Fruit fly (Drosophila melanogaster) whole organism, embryonic: ENCODE data around the gene TwdlP.

Experiments
- Ada2b ChIP-seq: fragments of 200-800 bp; sonication (Bioruptor generic); IDR thresholded peaks from 2 replicates; pipeline ENCODE4 v1.3.6; 2022; ENCODE audit warnings: missing biosample characterization, missing genetic modification characterization
- Adf1 ChIP-seq: fragments of 200-800 bp; sonication (Bioruptor generic); IDR thresholded peaks from 2 replicates; pipeline ENCODE4 v1.3.6; 2022; ENCODE audit warnings: missing biosample characterization, missing genetic modification characterization
- CG11247 ChIP-seq: fragments of 200-800 bp; sonication (Bioruptor generic); IDR thresholded peaks from 2 replicates; pipeline ENCODE4 v1.3.6; 2022; ENCODE audit warnings: missing biosample characterization, missing genetic modification characterization
- CG12659 ChIP-seq: fragments of 200-800 bp; sonication (Bioruptor generic); optimal IDR thresholded peaks from 3 replicates; lab custom pipeline; 2017; ENCODE audit warnings: mild to moderate bottlenecking, missing biosample characterization, missing genetic modification reagents, missing genetic modification characterization
- CG12744 ChIP-seq: fragments of 200-800 bp; sonication (Bioruptor generic); optimal IDR thresholded peaks from 2 replicates; lab custom pipeline; 2016; ENCODE audit warnings: missing biosample characterization, missing genetic modification characterization
- CG13424 ChIP-seq: fragments of 200-800 bp; sonication (Bioruptor generic); optimal IDR thresholded peaks from 2 replicates; lab custom pipeline; 2019; ENCODE audit warnings: missing biosample characterization, mild to moderate bottlenecking, missing genetic modification characterization, moderate library complexity
- CG14014 ChIP-seq: fragments of 200-800 bp; sonication (Bioruptor generic); IDR thresholded peaks from 2 replicates; pipeline ENCODE4 v1.3.6; 2022; ENCODE audit warnings: missing biosample characterization, missing genetic modification characterization
- CG14441 ChIP-seq: fragments of 200-800 bp; sonication (Bioruptor generic); IDR thresholded peaks from 2 replicates; pipeline ENCODE4 v1.3.6; 2022; ENCODE audit warnings: missing biosample characterization, missing genetic modification characterization
- CG17359 ChIP-seq: fragments of 200-800 bp; sonication (Bioruptor generic); optimal IDR thresholded peaks from 3 replicates; lab custom pipeline; 2018; ENCODE audit warnings: missing biosample characterization, mild to moderate bottlenecking, missing genetic modification characterization, moderate library complexity
- CG18599 ChIP-seq: fragments of 200-800 bp; sonication (Bioruptor generic); optimal IDR thresholded peaks from 3 replicates; lab custom pipeline; 2017; ENCODE audit warnings: missing biosample characterization, missing genetic modification characterization, mild to moderate bottlenecking, moderate library complexity, missing genetic modification reagents
- CG34376 ChIP-seq: fragments of 200-800 bp; sonication (Bioruptor generic); optimal IDR thresholded peaks from 2 replicates; lab custom pipeline; 2018; ENCODE audit warnings: missing biosample characterization, mild to moderate bottlenecking, missing genetic modification characterization
- CG4282 ChIP-seq: fragments of 200-800 bp; sonication (Bioruptor generic); optimal IDR thresholded peaks from 2 replicates; lab custom pipeline; 2016; ENCODE audit warnings: missing biosample characterization, missing genetic modification characterization
- CG4360 ChIP-seq: fragments of 200-800 bp; sonication (Bioruptor generic); IDR thresholded peaks from 2 replicates; pipeline ENCODE4 v1.3.6; 2022; ENCODE audit warnings: missing biosample characterization, missing genetic modification characterization
- CG6272 ChIP-seq: fragments of 200-800 bp; sonication (Bioruptor generic); IDR thresholded peaks from 2 replicates; pipeline ENCODE4 v1.3.6; 2022; ENCODE audit warnings: missing biosample characterization, missing genetic modification characterization
- CG6854 ChIP-seq: fragments of 200-800 bp; sonication (Bioruptor generic); optimal IDR thresholded peaks from 3 replicates; lab custom pipeline; 2017; ENCODE audit warnings: missing biosample characterization, mild to moderate bottlenecking, missing genetic modification characterization
- CG7839 ChIP-seq: fragments of 200-800 bp; sonication (Bioruptor generic); optimal IDR thresholded peaks from 3 replicates; lab custom pipeline; 2018; ENCODE audit warnings: missing biosample characterization, mild to moderate bottlenecking, missing genetic modification characterization, moderate library complexity
- CG7987 ChIP-seq: fragments of 200-800 bp; sonication (Bioruptor generic); optimal IDR thresholded peaks from 2 replicates; lab custom pipeline; 2018; ENCODE audit warnings: missing biosample characterization, mild to moderate bottlenecking, missing genetic modification characterization, moderate library complexity
- CG8290 ChIP-seq, 3 experiments: fragments of 200-800 bp; sonication (Bioruptor generic); optimal IDR thresholded peaks; 2 replicates each; lab custom pipeline; 2016 to 2019; ENCODE audit warnings: missing biosample characterization in 3 of 3, missing genetic modification characterization in 3 of 3, mild to moderate bottlenecking in 2 of 3, moderate library complexity in 1 of 3
- CG9817 ChIP-seq: fragments of 200-800 bp; sonication (Bioruptor generic); optimal IDR thresholded peaks from 2 replicates; lab custom pipeline; 2018; ENCODE audit warnings: missing biosample characterization, mild to moderate bottlenecking, missing genetic modification characterization, moderate library complexity
- Camta ChIP-seq: fragments of 200-800 bp; sonication (Bioruptor generic); optimal IDR thresholded peaks from 2 replicates; lab custom pipeline; 2016; ENCODE audit warnings: missing biosample characterization, missing genetic modification characterization
- ERR ChIP-seq: fragments of 200-800 bp; sonication (Bioruptor generic); optimal IDR thresholded peaks from 2 replicates; lab custom pipeline; 2016; ENCODE audit warnings: missing biosample characterization, missing genetic modification characterization
- Ets97D ChIP-seq: fragments of 200-800 bp; sonication (Bioruptor generic); optimal IDR thresholded peaks from 3 replicates; lab custom pipeline; 2016; ENCODE audit warnings: missing biosample characterization, missing genetic modification characterization
- Fer1 ChIP-seq: fragments of 200-800 bp; sonication (Bioruptor generic); optimal IDR thresholded peaks from 2 replicates; lab custom pipeline; 2017; ENCODE audit warnings: missing biosample characterization, mild to moderate bottlenecking, missing genetic modification characterization
- H2.0 ChIP-seq: fragments of 200-800 bp; sonication (Bioruptor generic); IDR thresholded peaks from 2 replicates; pipeline ENCODE4 v1.3.6; 2022; ENCODE audit warnings: missing biosample characterization, missing genetic modification characterization
- HHEX ChIP-seq: fragments of 200-800 bp; sonication (Bioruptor generic); optimal IDR thresholded peaks from 3 replicates; lab custom pipeline; 2017; ENCODE audit warnings: missing biosample characterization, mild to moderate bottlenecking, missing genetic modification characterization, missing genetic modification reagents
- HLH3B ChIP-seq: fragments of 200-800 bp; sonication (Bioruptor generic); IDR thresholded peaks from 2 replicates; pipeline ENCODE4 v1.3.6; 2022; ENCODE audit warnings: missing biosample characterization, missing genetic modification characterization
- HmgZ ChIP-seq: fragments of 200-800 bp; sonication (Bioruptor generic); optimal IDR thresholded peaks from 2 replicates; lab custom pipeline; 2018; ENCODE audit warnings: missing biosample characterization, mild to moderate bottlenecking, missing genetic modification characterization
- Hsf ChIP-seq: fragments of 200-800 bp; sonication (Bioruptor generic); optimal IDR thresholded peaks from 3 replicates; lab custom pipeline; 2016; ENCODE audit warnings: missing biosample characterization, missing genetic modification characterization
- Meics ChIP-seq: fragments of 200-800 bp; sonication (Bioruptor generic); optimal IDR thresholded peaks from 2 replicates; lab custom pipeline; 2017; ENCODE audit warnings: missing biosample characterization, mild to moderate bottlenecking, missing genetic modification characterization
- NfI ChIP-seq: fragments of 200-800 bp; sonication (Bioruptor generic); optimal IDR thresholded peaks from 3 replicates; lab custom pipeline; 2018; ENCODE audit warnings: missing biosample characterization, mild to moderate bottlenecking, missing genetic modification characterization, moderate library complexity
- Sry-β ChIP-seq: fragments of 200-800 bp; sonication (Bioruptor generic); optimal IDR thresholded peaks from 2 replicates; lab custom pipeline; 2018; ENCODE audit warnings: missing biosample characterization, mild to moderate bottlenecking, missing genetic modification characterization, moderate library complexity
- Taf1 ChIP-seq: fragments of 200-800 bp; sonication (Bioruptor generic); IDR thresholded peaks from 2 replicates; pipeline ENCODE4 v1.3.6; 2022; ENCODE audit warnings: missing biosample characterization, missing genetic modification characterization
- aop ChIP-seq: fragments of 200-800 bp; sonication (Bioruptor generic); IDR thresholded peaks from 2 replicates; pipeline ENCODE4 v1.3.6; 2022; ENCODE audit warnings: missing biosample characterization, missing genetic modification characterization
- bbx ChIP-seq: fragments of 200-800 bp; sonication (Bioruptor generic); IDR thresholded peaks from 2 replicates; pipeline ENCODE4 v1.3.6; 2022; ENCODE audit warnings: missing biosample characterization, missing genetic modification characterization; ENCODE audit not compliant: partially characterized antibody
- bsh ChIP-seq, 2 experiments: fragments of 200-800 bp; sonication (Bioruptor generic); optimal IDR thresholded peaks; 2 replicates each; lab custom pipeline; 2017 to 2018; ENCODE audit warnings: mild to moderate bottlenecking in 2 of 2, missing biosample characterization in 2 of 2, missing genetic modification characterization in 2 of 2, moderate library complexity in 1 of 2
- caup ChIP-seq: fragments of 200-800 bp; sonication (Bioruptor generic); optimal IDR thresholded peaks from 3 replicates; lab custom pipeline; 2017; ENCODE audit warnings: missing biosample characterization, mild to moderate bottlenecking, missing genetic modification characterization, moderate library complexity; ENCODE audit not compliant: severe bottlenecking
- crc ChIP-seq: fragments of 200-800 bp; sonication (Bioruptor generic); optimal IDR thresholded peaks from 2 replicates; lab custom pipeline; 2016; ENCODE audit warnings: missing biosample characterization, missing genetic modification characterization
- dan ChIP-seq: fragments of 200-800 bp; sonication (Bioruptor generic); IDR thresholded peaks from 2 replicates; pipeline ENCODE4 v1.3.6; 2022; ENCODE audit warnings: missing biosample characterization, missing genetic modification characterization
- dm ChIP-seq: fragments of 200-800 bp; sonication (Bioruptor generic); optimal IDR thresholded peaks from 3 replicates; lab custom pipeline; 2016; ENCODE audit warnings: missing biosample characterization, missing genetic modification characterization
- exex ChIP-seq: fragments of 200-800 bp; sonication (Bioruptor generic); optimal IDR thresholded peaks from 4 replicates; lab custom pipeline; 2018; ENCODE audit warnings: missing biosample characterization, mild to moderate bottlenecking, missing genetic modification characterization, moderate library complexity
- eyg ChIP-seq: fragments of 200-800 bp; sonication (Bioruptor generic); optimal IDR thresholded peaks from 3 replicates; lab custom pipeline; 2016; ENCODE audit warnings: missing biosample characterization, missing genetic modification characterization
- gce ChIP-seq: fragments of 200-800 bp; sonication (Bioruptor generic); IDR thresholded peaks from 3 replicates; pipeline ENCODE4 v1.3.6; 2022; ENCODE audit warnings: missing biosample characterization, missing genetic modification characterization
- inv ChIP-seq: fragments of 200-800 bp; sonication (Bioruptor generic); IDR thresholded peaks from 2 replicates; pipeline ENCODE4 v1.3.6; 2022; ENCODE audit warnings: missing biosample characterization, missing genetic modification characterization; ENCODE audit not compliant: partially characterized antibody
- nerfin-2 ChIP-seq: fragments of 200-800 bp; sonication (Bioruptor generic); IDR thresholded peaks from 2 replicates; pipeline ENCODE4 v1.3.6; 2022; ENCODE audit warnings: missing biosample characterization, missing genetic modification characterization; ENCODE audit not compliant: partially characterized antibody
- nom ChIP-seq: fragments of 200-800 bp; sonication (Bioruptor generic); optimal IDR thresholded peaks from 2 replicates; lab custom pipeline; 2017; ENCODE audit warnings: missing biosample characterization, missing genetic modification characterization, mild to moderate bottlenecking, moderate library complexity, missing genetic modification reagents
- row ChIP-seq: fragments of 200-800 bp; sonication (Bioruptor generic); IDR thresholded peaks from 3 replicates; pipeline ENCODE4 v1.3.6; 2022; ENCODE audit warnings: missing biosample characterization, missing genetic modification characterization
- sob ChIP-seq: fragments of 200-800 bp; sonication (Bioruptor generic); IDR thresholded peaks from 2 replicates; pipeline ENCODE4 v1.3.6; 2022; ENCODE audit warnings: missing biosample characterization, missing genetic modification characterization
- sug ChIP-seq: fragments of 200-800 bp; optimal IDR thresholded peaks from 2 replicates; lab custom pipeline; 2019; ENCODE audit warnings: missing biosample characterization, mild to moderate bottlenecking, missing genetic modification characterization, moderate library complexity
- vfl ChIP-seq: fragments of 200-800 bp; sonication (Bioruptor generic); optimal IDR thresholded peaks from 2 replicates; lab custom pipeline; 2016; ENCODE audit warnings: missing biosample characterization, missing genetic modification characterization
- vnd ChIP-seq: fragments of 200-800 bp; sonication (Bioruptor generic); IDR thresholded peaks from 3 replicates; pipeline ENCODE4 v1.3.6; 2022; ENCODE audit warnings: missing biosample characterization, missing genetic modification characterization; ENCODE audit not compliant: partially characterized antibody

The TwdlP gene

dm6 chr3R:26588158-26588584 is 33.0 kb downstream of the TwdlP start:
- peak; percentile 11 for TF ChIP-seq ERR (GFP tag; lab: Kevin White, UChicago)
- TF ChIP-seq dan (GFP tag; lab: Robert Waterston, UW), result no peak
- no peak for TF ChIP-seq aop (GFP tag; lab: Robert Waterston, UW)
- peak; percentile 64 for TF ChIP-seq sug (tag; lab: Kevin White, UChicago)
- no peak for TF ChIP-seq CG8290 (GFP tag; optimal IDR thresholded peaks at IDR 0.05; lab: Kevin White, UChicago)
- peak in 1 of 2 experiments; percentile 39 for TF ChIP-seq CG8290 (tag; optimal IDR thresholded peaks at IDR 0.05; lab: Kevin White, UChicago)
- no peak for TF ChIP-seq CG7987 (GFP tag; lab: Kevin White, UChicago)
- 0 out of 3 replicates have a peak, but pooled peaks have one; percentile 37 for TF ChIP-seq vnd (GFP tag; lab: Robert Waterston, UW)
- TF ChIP-seq Adf1 (GFP tag; lab: Robert Waterston, UW), result peak; percentile 26; the same call in 1 of the 2 replicates
- no peak for TF ChIP-seq CG6854 (GFP tag; lab: Kevin White, UChicago)
- no peak for TF ChIP-seq row (GFP tag; lab: Robert Waterston, UW)
- no peak for TF ChIP-seq Sry-β (GFP tag; lab: Kevin White, UChicago)
- peak; percentile 25 for TF ChIP-seq eyg
- TF ChIP-seq crc (GFP tag; lab: Kevin White, UChicago), result no peak
- no peak for TF ChIP-seq Ada2b (GFP tag; lab: Robert Waterston, UW)
- TF ChIP-seq Ets97D (GFP tag; lab: Kevin White, UChicago), result peak; percentile 5
- no peak; the same call in 1 of the 2 replicates for TF ChIP-seq HLH3B (GFP tag; lab: Robert Waterston, UW)
- TF ChIP-seq dm, result no peak
- no peak for TF ChIP-seq bsh (GFP tag; optimal IDR thresholded peaks at IDR 0.05; lab: Kevin White, UChicago)
- TF ChIP-seq CG9817 (tag; lab: Kevin White, UChicago), result no peak
- peak; percentile 9 for TF ChIP-seq CG12744 (GFP tag; lab: Kevin White, UChicago)
- TF ChIP-seq Meics (GFP tag; lab: Kevin White, UChicago), result peak; percentile 21
- peak; percentile 15 for TF ChIP-seq CG17359 (tag; lab: Kevin White, UChicago)
- TF ChIP-seq bbx (GFP tag; lab: Robert Waterston, UW), result no peak
- no peak for TF ChIP-seq Taf1 (GFP tag; lab: Robert Waterston, UW)
- TF ChIP-seq sob (GFP tag; lab: Robert Waterston, UW), result peak; percentile 32; the same call in 1 of the 2 replicates
- TF ChIP-seq CG12659 (GFP tag; lab: Kevin White, UChicago), result peak; percentile 11
- TF ChIP-seq exex (tag; lab: Kevin White, UChicago), result peak; percentile 93
- TF ChIP-seq NfI, result no peak
- TF ChIP-seq Camta (GFP tag; lab: Kevin White, UChicago), result no peak
- TF ChIP-seq HmgZ (tag; lab: Kevin White, UChicago), result peak; percentile 32
- TF ChIP-seq nom (GFP tag; lab: Kevin White, UChicago), result no peak
- no peak for TF ChIP-seq gce (GFP tag; lab: Robert Waterston, UW)
- TF ChIP-seq CG13424, result no peak
- TF ChIP-seq CG14441 (GFP tag; lab: Robert Waterston, UW), result 0 out of 2 replicates have a peak, but pooled peaks have one; percentile 20
- TF ChIP-seq vfl (GFP tag; lab: Kevin White, UChicago), result no peak
- TF ChIP-seq CG34376 (GFP tag; lab: Kevin White, UChicago), result peak; percentile 64
- 0 out of 2 replicates have a peak, but pooled peaks have one; percentile 7 for TF ChIP-seq CG11247 (GFP tag; lab: Robert Waterston, UW)
- no peak for TF ChIP-seq inv (GFP tag; lab: Robert Waterston, UW)
- peak; percentile 22; the same call in 1 of the 2 replicates for TF ChIP-seq CG14014 (GFP tag; lab: Robert Waterston, UW)
- TF ChIP-seq H2.0 (GFP tag; lab: Robert Waterston, UW), result no peak
- TF ChIP-seq CG7839 (tag; lab: Kevin White, UChicago), result no peak
- TF ChIP-seq CG18599 (GFP tag; lab: Kevin White, UChicago), result peak; percentile 32
- TF ChIP-seq nerfin-2, result no peak
- peak; percentile 1 for TF ChIP-seq Fer1 (GFP tag; lab: Kevin White, UChicago)
- peak; percentile 55 for TF ChIP-seq caup (GFP tag; lab: Kevin White, UChicago)
- no peak for TF ChIP-seq CG4360 (GFP tag; lab: Robert Waterston, UW)
- no peak for TF ChIP-seq Hsf
- no peak for TF ChIP-seq HHEX (GFP tag; lab: Kevin White, UChicago)
- TF ChIP-seq CG4282 (GFP tag; lab: Kevin White, UChicago), result no peak
- no peak for TF ChIP-seq CG6272 (GFP tag; lab: Robert Waterston, UW)
